Fruit fly (Drosophila melanogaster) whole organism, adult: Measurements from ENCODE around the gene CG31343.

ENCODE experiments used
- CG12768 ChIP-seq: fragments of 200-800 bp; sonication (Bioruptor generic); optimal IDR thresholded peaks from 2 replicates; lab custom pipeline; 2017; ENCODE audit warnings: missing biosample characterization, missing genetic modification characterization, mild to moderate bottlenecking, moderate library complexity, missing genetic modification reagents
- CG14711 ChIP-seq: fragments of 200-800 bp; sonication (Bioruptor generic); optimal IDR thresholded peaks from 2 replicates; lab custom pipeline; 2018; ENCODE audit warnings: missing biosample characterization, mild to moderate bottlenecking, missing genetic modification characterization, moderate library complexity
- CG1620 ChIP-seq: fragments of 200-800 bp; sonication (Bioruptor generic); optimal IDR thresholded peaks from 2 replicates; lab custom pipeline; 2016; ENCODE audit warnings: missing biosample characterization, missing genetic modification characterization
- CG33017 ChIP-seq: fragments of 200-800 bp; sonication (Bioruptor generic); optimal IDR thresholded peaks from 2 replicates; lab custom pipeline; 2018; ENCODE audit warnings: missing biosample characterization, mild to moderate bottlenecking, missing genetic modification characterization, moderate library complexity
- CG5204 ChIP-seq: fragments of 200-800 bp; sonication (Bioruptor generic); optimal IDR thresholded peaks from 2 replicates; lab custom pipeline; 2016; ENCODE audit warnings: missing biosample characterization, missing genetic modification characterization
- CG7045 ChIP-seq: fragments of 200-800 bp; sonication (Bioruptor generic); optimal IDR thresholded peaks from 2 replicates; lab custom pipeline; 2017; ENCODE audit warnings: missing biosample characterization, mild to moderate bottlenecking, missing genetic modification characterization
- CG7101 ChIP-seq: fragments of 200-800 bp; sonication (Bioruptor generic); optimal IDR thresholded peaks from 2 replicates; lab custom pipeline; 2018; ENCODE audit warnings: missing biosample characterization, mild to moderate bottlenecking, missing genetic modification characterization, moderate library complexity
- Clk ChIP-seq: fragments of 200-800 bp; sonication (Bioruptor generic); optimal IDR thresholded peaks from 2 replicates; lab custom pipeline; 2017; ENCODE audit warnings: missing biosample characterization, missing genetic modification characterization
- Crg-1 ChIP-seq: fragments of 200-800 bp; sonication (Bioruptor generic); optimal IDR thresholded peaks from 2 replicates; lab custom pipeline; 2016; ENCODE audit warnings: missing biosample characterization, missing genetic modification characterization
- Hr96 ChIP-seq: fragments of 200-800 bp; sonication (Bioruptor generic); optimal IDR thresholded peaks from 2 replicates; lab custom pipeline; 2016; ENCODE audit warnings: missing biosample characterization, missing genetic modification characterization
- Mnt ChIP-seq: fragments of 200-800 bp; sonication (Bioruptor generic); optimal IDR thresholded peaks from 2 replicates; lab custom pipeline; 2016; ENCODE audit warnings: missing biosample characterization, mild to moderate bottlenecking, missing genetic modification characterization
- bab1 ChIP-seq: fragments of 200-800 bp; sonication (Bioruptor generic); optimal IDR thresholded peaks from 3 replicates; lab custom pipeline; 2019; ENCODE audit warnings: missing biosample characterization, mild to moderate bottlenecking, missing genetic modification characterization, moderate library complexity
- cic ChIP-seq: fragments of 200-800 bp; sonication (Bioruptor generic); optimal IDR thresholded peaks from 2 replicates; lab custom pipeline; 2017; ENCODE audit warnings: missing biosample characterization, mild to moderate bottlenecking, missing genetic modification characterization, moderate library complexity
- cnc ChIP-seq, 2 experiments: fragments of >200 bp; optimal IDR thresholded peaks; 2 replicates each; lab custom pipeline; 2017
- kay ChIP-seq: fragments of 200-800 bp; sonication (Bioruptor generic); peaks from one replicate; lab custom pipeline; 2016; ENCODE audit warnings: missing biosample characterization, missing genetic modification characterization, borderline replicate concordance
- ovo ChIP-seq: fragments of 200-800 bp; sonication (Bioruptor generic); optimal IDR thresholded peaks from 2 replicates; lab custom pipeline; 2016; ENCODE audit warnings: missing biosample characterization, missing genetic modification characterization
- pad ChIP-seq: fragments of 200-800 bp; sonication (Bioruptor generic); optimal IDR thresholded peaks from 3 replicates; lab custom pipeline; 2017; ENCODE audit warnings: missing biosample characterization, missing genetic modification characterization, mild to moderate bottlenecking, moderate library complexity, missing genetic modification reagents
- tj ChIP-seq: fragments of 200-800 bp; sonication (Bioruptor generic); optimal IDR thresholded peaks from 3 replicates; lab custom pipeline; 2017; ENCODE audit warnings: missing biosample characterization, mild to moderate bottlenecking, missing genetic modification characterization, moderate library complexity
- toe ChIP-seq: fragments of 200-800 bp; sonication (Bioruptor generic); optimal IDR thresholded peaks from 2 replicates; lab custom pipeline; 2016; ENCODE audit warnings: missing biosample characterization, missing genetic modification characterization

The CG31343 gene

dm6 chr3R:21780086-21780485, 35.0 kb downstream of the CG31343 start:
- TF ChIP-seq CG12768 (GFP tag; lab: Kevin White, UChicago) (peak; percentile 14), Mnt (no peak)

DNA sequence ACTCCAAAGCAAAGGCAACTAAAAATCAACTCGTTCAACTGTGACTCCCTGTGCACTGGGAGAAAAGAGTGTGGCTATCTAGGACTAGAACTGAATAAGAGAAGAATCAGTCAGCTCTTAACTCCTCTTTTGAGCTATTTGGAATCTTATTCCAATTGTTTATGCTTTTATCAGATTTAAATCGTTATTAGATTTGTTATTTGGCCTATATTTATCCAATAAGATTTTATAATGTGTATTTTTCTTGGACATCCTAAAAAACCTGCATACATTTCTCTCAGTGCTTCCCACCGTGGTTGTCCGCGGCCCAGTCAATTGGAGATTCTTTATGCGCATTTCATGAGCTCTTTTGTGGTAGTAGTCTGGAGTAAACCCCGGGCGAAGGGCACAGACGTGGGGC, 36.4 kb downstream of the CG31343 start:
- TF ChIP-seq cnc (optimal IDR thresholded peaks at IDR 0.05; lab: Kevin White, UChicago) (no peak), CG7045 (GFP tag; lab: Kevin White, UChicago) (no peak), Mnt (no peak), tj (GFP tag; lab: Kevin White, UChicago) (no peak), Clk (GFP tag; lab: Kevin White, UChicago) (no peak), Crg-1 (GFP tag; lab: Kevin White, UChicago) (no peak), CG1620 (GFP tag; lab: Kevin White, UChicago) (no peak), CG14711 (tag; lab: Kevin White, UChicago) (no peak), CG5204 (GFP tag; lab: Kevin White, UChicago) (no peak), bab1 (GFP tag; lab: Kevin White, UChicago) (no peak), ovo (GFP tag; lab: Kevin White, UChicago) (no peak), Hr96 (GFP tag; lab: Kevin White, UChicago) (no peak), kay (no peak), CG12768 (GFP tag; lab: Kevin White, UChicago) (no peak)

- no peak for TF ChIP-seq cnc (optimal IDR thresholded peaks at IDR 0.05; lab: Kevin White, UChicago)
- peak; percentile 23 for TF ChIP-seq cic (GFP tag; lab: Kevin White, UChicago)
These were observed 37.3 kb downstream of the CG31343 start, which contains the start of gene tsl for dm6 chr3R:21782295-21782922. tsl (minus strand) TSS chr3R:21782536.

dm6 chr3R:21790392-21790791, 45.3 kb downstream of the CG31343 start:
- TF ChIP-seq bab1 (GFP tag; lab: Kevin White, UChicago) = no peak

DNA sequence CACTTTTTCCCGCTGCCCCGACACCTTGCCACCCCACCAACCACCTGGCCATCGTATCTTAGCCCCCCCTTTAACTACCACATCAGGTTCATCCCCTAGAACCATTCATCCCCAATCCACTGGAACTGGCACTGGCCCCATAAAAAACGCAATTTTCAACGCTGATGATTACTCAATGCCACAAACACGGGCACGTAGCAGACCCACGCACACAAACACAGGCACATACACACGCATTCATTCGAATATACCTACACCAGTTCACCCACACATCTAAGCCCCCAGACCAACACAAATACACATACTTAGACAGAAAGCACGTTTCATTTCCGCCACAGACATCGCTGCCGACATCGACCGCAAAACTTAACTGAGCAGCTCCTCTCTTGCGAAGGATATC, 48.7 kb downstream of the CG31343 start:
- no peak for TF ChIP-seq toe (GFP tag; lab: Kevin White, UChicago)
- no peak for TF ChIP-seq Mnt
- no peak for TF ChIP-seq CG1620 (GFP tag; lab: Kevin White, UChicago)
- no peak for TF ChIP-seq CG33017 (tag; lab: Kevin White, UChicago)
- TF ChIP-seq CG14711 (tag; lab: Kevin White, UChicago) = no peak
- no peak for TF ChIP-seq cic (GFP tag; lab: Kevin White, UChicago)
- no peak for TF ChIP-seq pad (GFP tag; lab: Kevin White, UChicago)
- TF ChIP-seq kay = no peak
- no peak for TF ChIP-seq Hr96 (GFP tag; lab: Kevin White, UChicago)
- no peak for TF ChIP-seq CG7045 (GFP tag; lab: Kevin White, UChicago)
- no peak for TF ChIP-seq tj (GFP tag; lab: Kevin White, UChicago)
- TF ChIP-seq Clk (GFP tag; lab: Kevin White, UChicago) = no peak
- TF ChIP-seq CG5204 (GFP tag; lab: Kevin White, UChicago) = no peak
- no peak for TF ChIP-seq CG12768 (GFP tag; lab: Kevin White, UChicago)
- TF ChIP-seq Crg-1 (GFP tag; lab: Kevin White, UChicago) = no peak
- TF ChIP-seq bab1 (GFP tag; lab: Kevin White, UChicago) = no peak
- TF ChIP-seq cnc (optimal IDR thresholded peaks at IDR 0.05; lab: Kevin White, UChicago) = no peak
- no peak for TF ChIP-seq CG7101 (tag; lab: Kevin White, UChicago)
